Worm (Caenorhabditis elegans) whole organism, young adult: Measurements from ENCODE around the gene stt-3.

Source experiments
- B0019.2 ChIP-seq: fragments of 200-800 bp; sonication (Bioruptor generic); conservative IDR thresholded peaks from 2 replicates; pipeline ENCODE4 v1.3.6; 2022; ENCODE audit warnings: missing genetic modification reagents, missing genetic modification characterization, missing compliant biosample characterization
- B0035.1 ChIP-seq: sonication (generic microtip); optimal IDR thresholded peaks from 2 replicates; lab custom pipeline; 2016; ENCODE audit warnings: missing genetic modification characterization, mild to moderate bottlenecking, missing compliant biosample characterization, missing genotype, missing genetic modification reagents
- C06A6.2 ChIP-seq: fragments of 200-800 bp; sonication (Bioruptor generic); conservative IDR thresholded peaks from 2 replicates; pipeline ENCODE4 v1.3.6; 2022; ENCODE audit warnings: missing genetic modification characterization, missing compliant biosample characterization
- F22D6.2 ChIP-seq: sonication (generic microtip); optimal IDR thresholded peaks from 2 replicates; lab custom pipeline; 2016; ENCODE audit warnings: mild to moderate bottlenecking, missing genetic modification characterization, missing compliant biosample characterization
- F49E8.2 ChIP-seq: sonication (generic microtip); optimal IDR thresholded peaks from 3 replicates; lab custom pipeline; 2017; ENCODE audit warnings: missing genetic modification characterization, mild to moderate bottlenecking, missing compliant biosample characterization, antibody characterized with exemption, moderate library complexity; ENCODE audit not compliant: insufficient read depth
- F52B5.7 ChIP-seq: sonication (generic microtip); optimal IDR thresholded peaks from 2 replicates; lab custom pipeline; 2016; ENCODE audit warnings: mild to moderate bottlenecking, missing genetic modification characterization, missing compliant biosample characterization
- F55B11.4 ChIP-seq: sonication (generic microtip); optimal IDR thresholded peaks from 2 replicates; lab custom pipeline; 2016; ENCODE audit warnings: missing compliant biosample characterization, missing genetic modification characterization, borderline replicate concordance; ENCODE audit not compliant: insufficient read depth
- F57A8.1 ChIP-seq: fragments of 200-800 bp; sonication (Bioruptor generic); optimal IDR thresholded peaks from 2 replicates; lab custom pipeline; 2018; ENCODE audit warnings: mild to moderate bottlenecking, missing genetic modification characterization, moderate library complexity, missing compliant biosample characterization
- K11D2.4 ChIP-seq: fragments of 200-800 bp; sonication (Bioruptor generic); IDR thresholded peaks from 2 replicates; pipeline ENCODE4 v1.3.6; 2022; ENCODE audit warnings: missing genetic modification reagents, missing genetic modification characterization, missing compliant biosample characterization
- K12H6.12 ChIP-seq: fragments of 200-800 bp; sonication (Bioruptor generic); optimal IDR thresholded peaks from 2 replicates; lab custom pipeline; 2018; ENCODE audit warnings: mild to moderate bottlenecking, missing genetic modification characterization, missing compliant biosample characterization
- T07F8.4 ChIP-seq: sonication (generic microtip); optimal IDR thresholded peaks from 2 replicates; lab custom pipeline; 2016; ENCODE audit warnings: mild to moderate bottlenecking, missing genetic modification characterization, moderate library complexity, missing compliant biosample characterization
- T26A5.8 ChIP-seq: sonication (generic microtip); optimal IDR thresholded peaks from 2 replicates; lab custom pipeline; 2016; ENCODE audit warnings: missing genetic modification characterization, missing compliant biosample characterization
- Y53G8AR.9 ChIP-seq: fragments of 200-800 bp; sonication (Bioruptor generic); conservative IDR thresholded peaks from 2 replicates; pipeline ENCODE4 v1.3.6; 2022; ENCODE audit warnings: missing genetic modification reagents, missing genetic modification characterization, missing compliant biosample characterization
- akir-1 ChIP-seq: fragments of 200-800 bp; sonication (Bioruptor generic); optimal IDR thresholded peaks from 2 replicates; lab custom pipeline; 2018; ENCODE audit warnings: mild to moderate bottlenecking, missing genetic modification characterization, moderate library complexity, missing compliant biosample characterization
- aptf-2 ChIP-seq: fragments of 200-800 bp; sonication (Bioruptor generic); conservative IDR thresholded peaks from 2 replicates; pipeline ENCODE4 v1.3.6; 2022; ENCODE audit warnings: missing genetic modification reagents, missing genetic modification characterization, missing compliant biosample characterization
- atf-7 ChIP-seq: sonication (generic microtip); optimal IDR thresholded peaks from 2 replicates; lab custom pipeline; 2017; ENCODE audit warnings: mild to moderate bottlenecking, missing genetic modification characterization, missing compliant biosample characterization
- ccch-3 ChIP-seq: fragments of 200-800 bp; sonication (Bioruptor generic); optimal IDR thresholded peaks from 2 replicates; lab custom pipeline; 2018; ENCODE audit warnings: mild to moderate bottlenecking, missing genetic modification characterization, missing compliant biosample characterization
- ceh-91 ChIP-seq: fragments of 200-800 bp; sonication (Bioruptor generic); IDR thresholded peaks from 2 replicates; pipeline ENCODE4 v1.3.6; 2022; ENCODE audit warnings: missing genetic modification reagents, missing genetic modification characterization, missing compliant biosample characterization
- dpff-1 ChIP-seq: sonication (generic microtip); optimal IDR thresholded peaks from 2 replicates; lab custom pipeline; 2017; ENCODE audit warnings: mild to moderate bottlenecking, missing genetic modification characterization, missing compliant biosample characterization
- efl-1 ChIP-seq: fragments of 150-350 bp; optimal IDR thresholded peaks from 2 replicates; lab custom pipeline; 2014; ENCODE audit warnings: missing biosample characterization, missing genetic modification reagents, missing genetic modification characterization
- egl-18 ChIP-seq: fragments of 200-800 bp; sonication (Bioruptor generic); IDR thresholded peaks from 2 replicates; pipeline ENCODE4 v1.3.6; 2022; ENCODE audit warnings: missing genetic modification reagents, missing genetic modification characterization, missing compliant biosample characterization
- egl-44 ChIP-seq: fragments of 200-800 bp; sonication (Bioruptor generic); IDR thresholded peaks from 2 replicates; pipeline ENCODE4 v1.3.6; 2022; ENCODE audit warnings: missing genetic modification reagents, missing genetic modification characterization, missing compliant biosample characterization
- egrh-3 ChIP-seq: fragments of 200-800 bp; sonication (Bioruptor generic); IDR thresholded peaks from 2 replicates; pipeline ENCODE4 v1.3.6; 2022; ENCODE audit warnings: missing genetic modification reagents, missing genetic modification characterization, missing compliant biosample characterization
- ekl-4 ChIP-seq: fragments of 200-800 bp; sonication (Bioruptor generic); IDR thresholded peaks from 2 replicates; pipeline ENCODE4 v1.3.6; 2022; ENCODE audit warnings: missing genetic modification reagents, missing genetic modification characterization, missing compliant biosample characterization
- him-1 ChIP-seq: sonication (generic microtip); optimal IDR thresholded peaks from 2 replicates; lab custom pipeline; 2016; ENCODE audit warnings: missing genotype, missing genetic modification reagents, missing genetic modification characterization, missing compliant biosample characterization
- hmg-1.2 ChIP-seq: fragments of 200-800 bp; sonication (Bioruptor generic); IDR thresholded peaks from 2 replicates; pipeline ENCODE4 v1.3.6; 2022; ENCODE audit warnings: missing genetic modification reagents, missing genetic modification characterization, missing compliant biosample characterization
- lag-1 ChIP-seq: fragments of 200-800 bp; sonication (Bioruptor generic); IDR thresholded peaks from 2 replicates; pipeline ENCODE4 v1.3.6; 2022; ENCODE audit warnings: missing genetic modification reagents, missing genetic modification characterization, missing compliant biosample characterization
- lin-35 ChIP-seq, 3 experiments: fragments of 150-350 bp in 2 of 3; sonication (generic microtip) in 1 of 3; optimal IDR thresholded peaks; 2 replicates each; lab custom pipeline; 2014 to 2018; ENCODE audit warnings: missing biosample characterization in 3 of 3, missing genetic modification characterization in 3 of 3, missing genetic modification reagents in 3 of 3
- lin-40 ChIP-seq: sonication (generic microtip); optimal IDR thresholded peaks from 2 replicates; lab custom pipeline; 2016; ENCODE audit warnings: missing genetic modification characterization, mild to moderate bottlenecking, missing compliant biosample characterization, missing genotype, missing genetic modification reagents
- lin-54 ChIP-seq: fragments of 200-800 bp; sonication (Bioruptor generic); optimal IDR thresholded peaks from 2 replicates; lab custom pipeline; 2018; ENCODE audit warnings: mild to moderate bottlenecking, missing genetic modification characterization, missing compliant biosample characterization
- lir-1 ChIP-seq: fragments of 200-800 bp; sonication (Bioruptor generic); conservative IDR thresholded peaks from 2 replicates; pipeline ENCODE4 v1.3.6; 2022; ENCODE audit warnings: missing genetic modification reagents, missing genetic modification characterization, missing compliant biosample characterization
- madf-3 ChIP-seq: fragments of 200-800 bp; sonication (Bioruptor generic); IDR thresholded peaks from 2 replicates; pipeline ENCODE4 v1.3.6; 2022; ENCODE audit warnings: missing genetic modification reagents, missing genetic modification characterization, missing compliant biosample characterization
- madf-6 ChIP-seq: fragments of 200-800 bp; sonication (Bioruptor generic); IDR thresholded peaks from 2 replicates; pipeline ENCODE4 v1.3.6; 2022; ENCODE audit warnings: missing genetic modification reagents, missing genetic modification characterization, missing compliant biosample characterization
- madf-8 ChIP-seq: fragments of 200-800 bp; sonication (Bioruptor generic); conservative IDR thresholded peaks from 2 replicates; pipeline ENCODE4 v1.3.6; 2022; ENCODE audit warnings: missing genetic modification reagents, missing genetic modification characterization, missing compliant biosample characterization
- mcd-1 ChIP-seq: fragments of 200-800 bp; sonication (Bioruptor generic); IDR thresholded peaks from 2 replicates; pipeline ENCODE4 v1.3.6; 2022; ENCODE audit warnings: missing genetic modification reagents, missing genetic modification characterization, missing compliant biosample characterization
- mel-28 ChIP-seq: sonication (generic microtip); optimal IDR thresholded peaks from 2 replicates; lab custom pipeline; 2016; ENCODE audit warnings: borderline replicate concordance, mild to moderate bottlenecking, missing genetic modification characterization, missing compliant biosample characterization
- pbrm-1 ChIP-seq: fragments of 200-800 bp; sonication (Bioruptor generic); IDR thresholded peaks from 2 replicates; pipeline ENCODE4 v1.3.6; 2022; ENCODE audit warnings: missing genetic modification reagents, missing genetic modification characterization, missing compliant biosample characterization
- sea-2 ChIP-seq: fragments of 200-800 bp; sonication (Bioruptor generic); IDR thresholded peaks from 2 replicates; pipeline ENCODE4 v1.3.6; 2022; ENCODE audit warnings: missing genetic modification characterization, missing compliant biosample characterization
- snpc-4 ChIP-seq, 5 experiments: fragments of 150-350 bp in 1 of 5; sonication (generic microtip) in 4 of 5; optimal IDR thresholded peaks; 2 replicates each; lab custom pipeline; 2014 to 2018; ENCODE audit warnings: missing genetic modification characterization in 5 of 5, missing biosample characterization in 3 of 5, antibody characterized with exemption in 2 of 5, mild to moderate bottlenecking in 2 of 5, missing compliant biosample characterization in 2 of 5, missing genotype in 2 of 5, moderate library complexity in 2 of 5, missing genetic modification reagents in 1 of 5
- sptf-2 ChIP-seq: fragments of 200-800 bp; sonication (Bioruptor generic); optimal IDR thresholded peaks from 2 replicates; lab custom pipeline; 2018; ENCODE audit warnings: mild to moderate bottlenecking, missing genetic modification characterization, missing compliant biosample characterization
- tbx-9 ChIP-seq: sonication (generic microtip); optimal IDR thresholded peaks from 2 replicates; lab custom pipeline; 2016; ENCODE audit warnings: borderline replicate concordance, missing genetic modification characterization, inconsistent platforms, missing compliant biosample characterization
- xnd-1 ChIP-seq: sonication (generic microtip); optimal IDR thresholded peaks from 2 replicates; lab custom pipeline; 2016; ENCODE audit warnings: missing genotype, missing genetic modification reagents, missing genetic modification characterization, missing compliant biosample characterization
- zfh-2 ChIP-seq: fragments of 200-800 bp; sonication (Bioruptor generic); conservative IDR thresholded peaks from 2 replicates; pipeline ENCODE4 v1.3.6; 2022; ENCODE audit warnings: missing genetic modification reagents, missing genetic modification characterization, missing compliant biosample characterization
- zim-3 ChIP-seq: sonication (generic microtip); optimal IDR thresholded peaks from 2 replicates; lab custom pipeline; 2017; ENCODE audit warnings: mild to moderate bottlenecking, missing genetic modification characterization, moderate library complexity, missing compliant biosample characterization

stt-3 gene

ce11 chrIII:6265911-6266310 lies 17.5 kb downstream of the stt-3 start, which contains the start of gene srg-6:
TSS of gene srg-6 (minus strand) at chrIII:6266011.
- TF ChIP-seq xnd-1 (tag; lab: Kevin White, UChicago) (no peak), akir-1 (GFP tag; lab: Kevin White, UChicago) (no peak), sptf-2 (GFP tag; lab: Kevin White, UChicago) (no peak), ceh-91 (GFP tag; lab: Robert Waterston, UW) (no peak), madf-6 (GFP tag; lab: Robert Waterston, UW) (no peak), C06A6.2 (no peak), dpff-1 (tag; lab: Kevin White, UChicago) (no peak), hmg-1.2 (no peak), lin-40 (tag; lab: Kevin White, UChicago) (no peak), madf-3 (GFP tag; lab: Robert Waterston, UW) (no peak), mel-28 (tag; lab: Kevin White, UChicago) (no peak), F52B5.7 (tag; lab: Kevin White, UChicago) (no peak), ekl-4 (GFP tag; lab: Robert Waterston, UW) (no peak), mcd-1 (GFP tag; lab: Robert Waterston, UW) (no peak)

DNA sequence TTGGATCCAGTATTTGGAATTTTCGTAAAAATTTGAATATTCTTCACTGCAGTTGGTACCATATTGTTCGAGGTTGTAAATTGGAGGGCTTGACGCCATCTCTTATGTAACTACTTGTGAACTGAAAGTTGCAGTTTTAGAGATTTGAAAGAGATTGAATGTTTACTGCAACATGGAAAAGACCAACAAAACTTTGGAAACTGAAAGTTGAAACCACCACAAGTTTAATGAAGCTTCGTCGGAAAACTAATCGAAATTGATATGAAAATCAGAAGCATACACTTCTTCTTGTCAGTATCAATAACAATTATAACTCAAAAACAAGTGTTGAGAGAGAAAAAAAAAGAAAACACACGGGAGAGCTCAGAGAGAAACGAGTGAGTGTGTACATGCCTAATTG lies 19.6 kb downstream of the stt-3 start, which contains the start of gene srg-7:
Gene srg-7, minus strand, starts transcription at position 101 of the 400 bp plus-strand sequence.
- no peak for TF ChIP-seq F55B11.4 (tag; lab: Kevin White, UChicago)
- TF ChIP-seq lag-1 (GFP tag; lab: Robert Waterston, UW), result no peak
- no peak for TF ChIP-seq snpc-4 (GFP tag; optimal IDR thresholded peaks at IDR 0.05; lab: Kevin White, UChicago)
- TF ChIP-seq snpc-4 (tag; optimal IDR thresholded peaks at IDR 0.05; lab: Kevin White, UChicago), result no peak
- TF ChIP-seq K12H6.12, result no peak
- no peak for TF ChIP-seq F57A8.1 (GFP tag; lab: Kevin White, UChicago)
- TF ChIP-seq F52B5.7 (tag; lab: Kevin White, UChicago), result no peak
- no peak for TF ChIP-seq lin-35 (GFP tag; optimal IDR thresholded peaks at IDR 0.05; lab: Kevin White, UChicago)
- TF ChIP-seq akir-1 (GFP tag; lab: Kevin White, UChicago), result no peak
- TF ChIP-seq T07F8.4, result no peak
- no peak for TF ChIP-seq F49E8.2 (tag; lab: Kevin White, UChicago)
- no peak for TF ChIP-seq ccch-3 (GFP tag; lab: Kevin White, UChicago)
- TF ChIP-seq tbx-9 (tag; lab: Kevin White, UChicago), result no peak
- no peak for TF ChIP-seq him-1
- TF ChIP-seq Y53G8AR.9 (GFP tag; lab: Robert Waterston, UW), result no peak
- TF ChIP-seq zfh-2, result no peak
- TF ChIP-seq zim-3, result no peak
- TF ChIP-seq efl-1, result no peak
- no peak for TF ChIP-seq atf-7 (tag; lab: Kevin White, UChicago)
- no peak for TF ChIP-seq egl-18 (GFP tag; lab: Robert Waterston, UW)

DNA sequence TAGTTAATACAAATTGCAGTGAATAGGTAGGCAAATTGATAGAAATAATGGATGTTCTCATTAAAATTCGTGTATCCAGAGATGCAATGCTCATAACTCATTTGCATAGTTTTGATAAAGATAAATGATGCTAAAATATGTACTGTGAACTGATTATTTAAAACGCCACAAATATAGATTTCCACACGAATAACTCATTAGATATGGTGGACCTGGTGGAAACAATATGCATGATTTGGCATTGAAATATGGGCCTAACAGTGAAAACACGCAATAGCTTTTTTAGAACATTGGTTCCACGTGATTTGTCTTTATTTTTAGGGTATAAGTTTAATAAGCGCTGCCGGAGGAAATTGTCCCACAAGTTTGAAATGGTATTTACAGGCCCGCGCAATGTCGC lies 21.8 kb downstream of the stt-3 start, which contains the start of gene srg-3:
Gene srg-3, minus strand, starts transcription at position 101 of the 400 bp plus-strand sequence.
- TF ChIP-seq lin-54 (GFP tag; lab: Kevin White, UChicago), result no peak
- no peak for TF ChIP-seq lir-1 (GFP tag; lab: Robert Waterston, UW)
- TF ChIP-seq sptf-2 (GFP tag; lab: Kevin White, UChicago), result no peak
- TF ChIP-seq B0035.1 (tag; lab: Kevin White, UChicago), result no peak
- TF ChIP-seq madf-8 (GFP tag; lab: Robert Waterston, UW), result no peak
- no peak for TF ChIP-seq aptf-2 (GFP tag; lab: Robert Waterston, UW)
- TF ChIP-seq pbrm-1 (GFP tag; lab: Robert Waterston, UW), result no peak
- TF ChIP-seq K11D2.4 (GFP tag; lab: Robert Waterston, UW), result no peak
- TF ChIP-seq sea-2 (GFP tag; lab: Robert Waterston, UW), result no peak
- no peak for TF ChIP-seq lin-40 (tag; lab: Kevin White, UChicago)
- no peak for TF ChIP-seq T26A5.8 (tag; lab: Kevin White, UChicago)
- TF ChIP-seq B0019.2 (GFP tag; lab: Robert Waterston, UW), result no peak
- no peak for TF ChIP-seq egl-44
- no peak for TF ChIP-seq tbx-9 (tag; lab: Kevin White, UChicago)
- TF ChIP-seq F22D6.2, result no peak
- TF ChIP-seq madf-6 (GFP tag; lab: Robert Waterston, UW), result no peak
- TF ChIP-seq egrh-3 (GFP tag; lab: Robert Waterston, UW), result no peak
